Worm (Caenorhabditis elegans) whole organism, L1 larva: ENCODE data around the gene cutl-22.

Experiments used
- C04F5.9 ChIP-seq: sonication (generic microtip); optimal IDR thresholded peaks from 2 replicates; lab custom pipeline; 2016; ENCODE audit warnings: missing genetic modification characterization, missing compliant biosample characterization
- C16A3.4 ChIP-seq: fragments of 150-350 bp; optimal IDR thresholded peaks from 2 replicates; lab custom pipeline; 2014; ENCODE audit warnings: missing biosample characterization, missing genetic modification characterization
- Y116A8C.19 ChIP-seq: sonication (generic microtip); optimal IDR thresholded peaks from 2 replicates; lab custom pipeline; 2016; ENCODE audit warnings: missing compliant biosample characterization, missing genetic modification characterization, borderline replicate concordance
- aha-1 ChIP-seq: fragments of 150-350 bp; optimal IDR thresholded peaks from 2 replicates; lab custom pipeline; 2014; ENCODE audit warnings: missing biosample characterization, missing genetic modification characterization
- ama-1 ChIP-seq: fragments of 150-350 bp; optimal IDR thresholded peaks from 2 replicates; lab custom pipeline; 2014
- blmp-1 ChIP-seq: fragments of 150-350 bp; optimal IDR thresholded peaks from 2 replicates; lab custom pipeline; 2014; ENCODE audit warnings: missing biosample characterization, missing genetic modification characterization
- ceh-63 ChIP-seq: fragments of 200-800 bp; sonication (Bioruptor generic); optimal IDR thresholded peaks from 2 replicates; lab custom pipeline; 2018; ENCODE audit warnings: mild to moderate bottlenecking, missing genetic modification characterization, missing compliant biosample characterization
- ceh-8 ChIP-seq: fragments of 200-800 bp; sonication (Bioruptor generic); optimal IDR thresholded peaks from 2 replicates; lab custom pipeline; 2018; ENCODE audit warnings: mild to moderate bottlenecking, missing genetic modification characterization, moderate library complexity, missing compliant biosample characterization
- ceh-88 ChIP-seq: fragments of 200-800 bp; sonication (Bioruptor generic); IDR thresholded peaks from 2 replicates; pipeline ENCODE4 v1.3.6; 2022; ENCODE audit warnings: missing genetic modification characterization, missing compliant biosample characterization
- ceh-90 ChIP-seq: sonication (generic microtip); optimal IDR thresholded peaks from 2 replicates; lab custom pipeline; 2016; ENCODE audit warnings: missing genetic modification characterization, missing compliant biosample characterization
- ces-1 ChIP-seq: fragments of 150-350 bp; optimal IDR thresholded peaks from 2 replicates; lab custom pipeline; 2014; ENCODE audit warnings: missing biosample characterization, missing genetic modification reagents, missing genetic modification characterization
- dsc-1 ChIP-seq: sonication (generic microtip); optimal IDR thresholded peaks from 2 replicates; lab custom pipeline; 2016; ENCODE audit warnings: mild to moderate bottlenecking, missing genetic modification characterization, missing compliant biosample characterization
- efl-1 ChIP-seq, 4 experiments: fragments of 150-350 bp; optimal IDR thresholded peaks in 3 of 4; peaks in 1 of 4; 1 replicate in 1 of 4; 2 replicates in 3 of 4; lab custom pipeline; 2014; ENCODE audit warnings: missing biosample characterization in 2 of 4, missing genetic modification characterization in 2 of 4, missing genetic modification reagents in 2 of 4
- egl-27 ChIP-seq, 2 experiments: fragments of 150-350 bp in 1 of 2; sonication (generic microtip); optimal IDR thresholded peaks; 3 replicates each; lab custom pipeline; 2017 to 2018; ENCODE audit warnings: missing biosample characterization in 2 of 2, missing genetic modification characterization in 2 of 2, missing genetic modification reagents in 2 of 2
- elt-3 ChIP-seq, 6 experiments: fragments of 150-350 bp in 1 of 6; sonication (generic microtip); optimal IDR thresholded peaks; 2 replicates each; lab custom pipeline; 2017 to 2018; ENCODE audit warnings: missing biosample characterization in 6 of 6, missing genetic modification characterization in 6 of 6, inconsistent platforms in 1 of 6
- fkh-10 ChIP-seq: sonication (generic microtip); optimal IDR thresholded peaks from 2 replicates; lab custom pipeline; 2017; ENCODE audit warnings: missing biosample characterization, missing genetic modification reagents, missing genetic modification characterization
- fkh-4 ChIP-seq: sonication (generic microtip); optimal IDR thresholded peaks from 2 replicates; lab custom pipeline; 2016; ENCODE audit warnings: missing compliant biosample characterization, missing genetic modification characterization, borderline replicate concordance
- fos-1 ChIP-seq: fragments of 150-350 bp; optimal IDR thresholded peaks from 2 replicates; lab custom pipeline; 2014; ENCODE audit warnings: missing biosample characterization, missing genetic modification characterization
- grh-1 ChIP-seq: fragments of 200-800 bp; sonication (Bioruptor generic); IDR thresholded peaks from 2 replicates; pipeline ENCODE4 v1.3.6; 2022; ENCODE audit warnings: missing genetic modification reagents, missing genetic modification characterization, missing compliant biosample characterization
- hlh-17 ChIP-seq: fragments of 200-800 bp; sonication (Bioruptor generic); optimal IDR thresholded peaks from 2 replicates; lab custom pipeline; 2018; ENCODE audit warnings: missing genetic modification characterization, mild to moderate bottlenecking, missing compliant biosample characterization, moderate library complexity, borderline replicate concordance
- hlh-4 ChIP-seq: sonication (generic microtip); optimal IDR thresholded peaks from 2 replicates; lab custom pipeline; 2016; ENCODE audit warnings: mild to moderate bottlenecking, missing genetic modification characterization, missing compliant biosample characterization
- hpl-2 ChIP-seq: fragments of 150-350 bp; optimal IDR thresholded peaks from 2 replicates; lab custom pipeline; 2014; ENCODE audit warnings: missing biosample characterization, missing genetic modification reagents, missing genetic modification characterization
- jun-1 ChIP-seq: fragments of 150-350 bp; optimal IDR thresholded peaks from 2 replicates; lab custom pipeline; 2014; ENCODE audit warnings: missing biosample characterization, missing genetic modification reagents, missing genetic modification characterization
- lin-13 ChIP-seq: fragments of 150-350 bp; optimal IDR thresholded peaks from 2 replicates; lab custom pipeline; 2014; ENCODE audit warnings: missing biosample characterization, missing genetic modification reagents, missing genetic modification characterization
- lin-14 ChIP-seq: fragments of 200-800 bp; sonication (Bioruptor generic); optimal IDR thresholded peaks from 2 replicates; lab custom pipeline; 2018; ENCODE audit warnings: mild to moderate bottlenecking, missing genetic modification characterization, moderate library complexity, missing compliant biosample characterization
- lin-35 ChIP-seq, 2 experiments: fragments of 150-350 bp; optimal IDR thresholded peaks; 2 replicates each; lab custom pipeline; 2014; ENCODE audit warnings: missing biosample characterization in 2 of 2, missing genetic modification characterization in 2 of 2, missing genetic modification reagents in 2 of 2
- lin-39 ChIP-seq: fragments of 150-350 bp; optimal IDR thresholded peaks from 2 replicates; lab custom pipeline; 2014; ENCODE audit warnings: missing biosample characterization, missing genetic modification reagents, missing genetic modification characterization
- lsy-2 ChIP-seq, 2 experiments: fragments of 150-350 bp; optimal IDR thresholded peaks; 2 replicates each; lab custom pipeline; 2014; ENCODE audit warnings: missing biosample characterization in 2 of 2, missing genetic modification characterization in 2 of 2
- mab-9 ChIP-seq: fragments of 200-800 bp; sonication (Bioruptor generic); IDR thresholded peaks from 2 replicates; pipeline ENCODE4 v1.3.6; 2022; ENCODE audit warnings: missing genetic modification reagents, missing genetic modification characterization, missing compliant biosample characterization
- mdl-1 ChIP-seq, 2 experiments: fragments of 150-350 bp; optimal IDR thresholded peaks; 2 replicates each; lab custom pipeline; 2014 to 2017; ENCODE audit warnings: missing biosample characterization in 2 of 2, missing genetic modification characterization in 2 of 2, inconsistent platforms in 1 of 2
- mef-2 ChIP-seq: fragments of 150-350 bp; optimal IDR thresholded peaks from 2 replicates; lab custom pipeline; 2014; ENCODE audit warnings: missing biosample characterization, missing genetic modification characterization
- nhr-11 ChIP-seq: fragments of 150-350 bp; optimal IDR thresholded peaks from 2 replicates; lab custom pipeline; 2014; ENCODE audit warnings: missing biosample characterization, missing genetic modification characterization
- nhr-12 ChIP-seq: sonication (generic microtip); optimal IDR thresholded peaks from 2 replicates; lab custom pipeline; 2017; ENCODE audit warnings: missing biosample characterization, missing genetic modification characterization
- nhr-19 ChIP-seq: fragments of 200-800 bp; sonication (Bioruptor generic); conservative IDR thresholded peaks from 2 replicates; pipeline ENCODE4 v1.3.6; 2022; ENCODE audit warnings: missing genetic modification characterization, missing compliant biosample characterization
- nhr-20 ChIP-seq: sonication (generic microtip); optimal IDR thresholded peaks from 2 replicates; lab custom pipeline; 2016; ENCODE audit warnings: mild to moderate bottlenecking, missing genetic modification characterization, missing compliant biosample characterization
- nhr-237 ChIP-seq: fragments of 150-350 bp; optimal IDR thresholded peaks from 2 replicates; lab custom pipeline; 2014; ENCODE audit warnings: missing biosample characterization, missing genetic modification characterization
- nhr-28 ChIP-seq: fragments of 150-350 bp; optimal IDR thresholded peaks from 2 replicates; lab custom pipeline; 2014; ENCODE audit warnings: missing biosample characterization, missing genetic modification characterization
- nhr-71 ChIP-seq: sonication (generic microtip); optimal IDR thresholded peaks from 2 replicates; lab custom pipeline; 2016; ENCODE audit warnings: mild to moderate bottlenecking, missing genetic modification characterization, moderate library complexity, missing compliant biosample characterization
- nhr-77 ChIP-seq: fragments of 150-350 bp; optimal IDR thresholded peaks from 2 replicates; lab custom pipeline; 2014; ENCODE audit warnings: missing biosample characterization, missing genetic modification characterization
- nhr-84 ChIP-seq: sonication (generic microtip); optimal IDR thresholded peaks from 2 replicates; lab custom pipeline; 2017; ENCODE audit warnings: missing biosample characterization, missing genetic modification characterization
- nhr-85 ChIP-seq: sonication (generic microtip); peaks from one replicate; lab custom pipeline; 2016; ENCODE audit warnings: missing genetic modification characterization, inconsistent platforms, missing compliant biosample characterization
- pqm-1 ChIP-seq: sonication (generic microtip); optimal IDR thresholded peaks from 3 replicates; lab custom pipeline; 2017; ENCODE audit warnings: missing biosample characterization, missing genetic modification characterization
- skn-1 ChIP-seq: fragments of 150-350 bp; optimal IDR thresholded peaks from 2 replicates; lab custom pipeline; 2014; ENCODE audit warnings: missing biosample characterization, missing genetic modification characterization
- sox-4 ChIP-seq: sonication (generic microtip); optimal IDR thresholded peaks from 2 replicates; lab custom pipeline; 2016; ENCODE audit warnings: missing genetic modification characterization, missing compliant biosample characterization
- sptf-1 ChIP-seq: fragments of 150-350 bp; optimal IDR thresholded peaks from 2 replicates; lab custom pipeline; 2014; ENCODE audit warnings: missing biosample characterization, missing genetic modification characterization
- tbx-2 ChIP-seq: sonication (generic microtip); optimal IDR thresholded peaks from 2 replicates; lab custom pipeline; 2016; ENCODE audit warnings: missing genetic modification characterization, missing compliant biosample characterization
- unc-130 ChIP-seq: fragments of 150-350 bp; optimal IDR thresholded peaks from 2 replicates; lab custom pipeline; 2017; ENCODE audit warnings: missing biosample characterization, missing genetic modification characterization, inconsistent platforms
- unc-86 ChIP-seq: sonication (generic microtip); optimal IDR thresholded peaks from 2 replicates; lab custom pipeline; 2016; ENCODE audit warnings: missing genetic modification characterization, missing compliant biosample characterization
- unc-98 ChIP-seq: fragments of 200-800 bp; sonication (Bioruptor generic); IDR thresholded peaks from 2 replicates; pipeline ENCODE4 v1.3.6; 2022; ENCODE audit warnings: missing genetic modification characterization, missing compliant biosample characterization
- vab-15 ChIP-seq: sonication (generic microtip); optimal IDR thresholded peaks from 2 replicates; lab custom pipeline; 2017; ENCODE audit warnings: missing genotype, mild to moderate bottlenecking, missing genetic modification characterization, missing compliant biosample characterization
- xbp-1 ChIP-seq: sonication (generic microtip); optimal IDR thresholded peaks from 2 replicates; lab custom pipeline; 2016; ENCODE audit warnings: missing genetic modification characterization, missing compliant biosample characterization
- ztf-11 ChIP-seq, 2 experiments: sonication (generic microtip); optimal IDR thresholded peaks; 2 replicates each; lab custom pipeline; 2016 to 2017; ENCODE audit warnings: missing genetic modification characterization in 2 of 2, missing biosample characterization in 1 of 2, missing compliant biosample characterization in 1 of 2
- ztf-4 ChIP-seq: fragments of 150-350 bp; optimal IDR thresholded peaks from 2 replicates; lab custom pipeline; 2014; ENCODE audit warnings: missing biosample characterization, missing genetic modification characterization

The cutl-22 gene

DNA sequence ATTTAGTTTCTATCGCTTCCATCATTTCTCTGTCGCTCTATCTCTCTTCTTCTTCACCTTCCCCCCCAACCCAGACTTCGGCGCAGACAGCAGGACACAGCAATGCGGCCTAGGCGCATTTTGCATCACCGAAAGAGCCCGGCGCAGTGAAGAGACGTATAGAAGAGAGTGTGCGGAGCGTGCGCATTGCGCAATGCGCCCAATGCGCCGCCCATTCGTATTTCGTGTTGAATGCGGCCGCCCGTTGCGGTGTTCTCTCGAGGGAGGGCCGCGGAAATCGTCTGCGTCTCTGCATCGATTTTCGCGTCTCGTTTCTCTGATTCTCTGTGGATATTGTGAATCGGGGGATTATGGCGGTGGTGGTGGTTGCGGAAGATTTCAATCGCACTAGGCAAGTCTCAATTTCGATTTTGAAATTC is 9.8 kb downstream of the cutl-22 start (continued):
- peak; percentile 100 for TF ChIP-seq sox-4 (tag; lab: Kevin White, UChicago)
- TF ChIP-seq nhr-19 (GFP tag; lab: Robert Waterston, UW), result peak; percentile 99
- peak in 4 of 6 experiments; percentile 27 to 94 (median 79) for TF ChIP-seq elt-3 (tag; optimal IDR thresholded peaks at IDR 0.05; lab: Kevin White, UChicago)
- TF ChIP-seq egl-27 (tag; optimal IDR thresholded peaks at IDR 0.05; lab: Kevin White, UChicago), result peak; percentile 69 to 91
- peak; percentile 77 for TF ChIP-seq C04F5.9 (tag; lab: Kevin White, UChicago)
- TF ChIP-seq grh-1 (GFP tag; lab: Robert Waterston, UW), result peak; percentile 92
- TF ChIP-seq ces-1, result peak; percentile 91
- TF ChIP-seq nhr-20, result peak; percentile 99
- TF ChIP-seq fkh-10 (GFP tag; lab: Kevin White, UChicago), result peak; percentile 99
- TF ChIP-seq unc-98 (GFP tag; lab: Robert Waterston, UW), result peak; percentile 93
- no peak for TF ChIP-seq ceh-90 (tag; lab: Kevin White, UChicago)
- peak; percentile 97 for TF ChIP-seq nhr-77 (tag; lab: Kevin White, UChicago)
- no peak for TF ChIP-seq sptf-1 (tag; lab: Kevin White, UChicago)
- TF ChIP-seq tbx-2 (tag; lab: Kevin White, UChicago), result peak; percentile 100
- TF ChIP-seq mef-2 (tag; lab: Kevin White, UChicago), result peak; percentile 90
- peak in 1 of 2 experiments; percentile 99 for TF ChIP-seq ztf-11 (tag; optimal IDR thresholded peaks at IDR 0.05; lab: Kevin White, UChicago)
- TF ChIP-seq dsc-1 (tag; lab: Kevin White, UChicago), result peak; percentile 100
- TF ChIP-seq ceh-8 (GFP tag; lab: Kevin White, UChicago), result peak; percentile 98
- peak; percentile 97 for TF ChIP-seq unc-130 (tag; lab: Kevin White, UChicago)
- peak; percentile 84 for TF ChIP-seq fkh-4 (tag; lab: Kevin White, UChicago)
- TF ChIP-seq nhr-84, result no peak
- TF ChIP-seq hpl-2 (GFP tag; lab: Kevin White, UChicago), result peak; percentile 79
- peak; percentile 89 to 94 for TF ChIP-seq efl-1 (optimal IDR thresholded peaks at IDR 0.05; lab: Kevin White, UChicago)
- TF ChIP-seq efl-1 (GFP tag; optimal IDR thresholded peaks at IDR 0.05 in 1 of 2; lab: Kevin White, UChicago), result peak; percentile 61 to 97
- peak; percentile 82 for TF ChIP-seq blmp-1 (tag; lab: Kevin White, UChicago)
- TF ChIP-seq ceh-88, result peak; percentile 94
- no peak for TF ChIP-seq ceh-63 (GFP tag; lab: Kevin White, UChicago)
- peak; percentile 98 for TF ChIP-seq jun-1 (tag; lab: Kevin White, UChicago)
- TF ChIP-seq nhr-237 (tag; lab: Kevin White, UChicago), result peak; percentile 95
- TF ChIP-seq lin-13 (GFP tag; lab: Kevin White, UChicago), result peak; percentile 98
- TF ChIP-seq Y116A8C.19, result peak; percentile 74
- TF ChIP-seq lin-35 (GFP tag; optimal IDR thresholded peaks at IDR 0.05; lab: Kevin White, UChicago), result peak; percentile 80 to 84
- TF ChIP-seq pqm-1 (tag; lab: Kevin White, UChicago), result peak; percentile 53
- peak; percentile 98 for TF ChIP-seq xbp-1 (tag; lab: Kevin White, UChicago)
- peak; percentile 90 for TF ChIP-seq C16A3.4 (tag; lab: Kevin White, UChicago)
- no peak for TF ChIP-seq ama-1 (lab: Kevin White, UChicago)
- TF ChIP-seq nhr-85 (tag; lab: Kevin White, UChicago), result peak; percentile 97
- TF ChIP-seq ztf-4 (tag; lab: Kevin White, UChicago), result peak; percentile 97
- peak; percentile 88 for TF ChIP-seq aha-1 (tag; lab: Kevin White, UChicago)
- TF ChIP-seq nhr-11 (tag; lab: Kevin White, UChicago), result peak; percentile 97
- TF ChIP-seq lin-39 (tag; lab: Kevin White, UChicago), result peak; percentile 88
- peak; percentile 96 for TF ChIP-seq mab-9 (GFP tag; lab: Robert Waterston, UW)
- peak; percentile 93 for TF ChIP-seq fos-1 (tag; lab: Kevin White, UChicago)
- peak; percentile 100 for TF ChIP-seq lin-14 (GFP tag; lab: Kevin White, UChicago)
- TF ChIP-seq skn-1, result peak; percentile 88
- TF ChIP-seq lsy-2 (tag; optimal IDR thresholded peaks at IDR 0.05; lab: Kevin White, UChicago), result peak; percentile 93
- peak; percentile 77 for TF ChIP-seq hlh-17
- peak; percentile 55 for TF ChIP-seq nhr-12 (tag; lab: Kevin White, UChicago)
- peak; percentile 10 to 94 for TF ChIP-seq mdl-1 (tag; optimal IDR thresholded peaks at IDR 0.05; lab: Kevin White, UChicago)
- peak; percentile 100 for TF ChIP-seq nhr-71
- peak; percentile 86 for TF ChIP-seq hlh-4 (tag; lab: Kevin White, UChicago)
- no peak for TF ChIP-seq vab-15
- TF ChIP-seq unc-86 (tag; lab: Kevin White, UChicago), result peak; percentile 100
- TF ChIP-seq nhr-28, result no peak
